Fruit fly (Drosophila melanogaster): ENCODE measurements around the gene CG4259.

Gene CG4259

DNA sequence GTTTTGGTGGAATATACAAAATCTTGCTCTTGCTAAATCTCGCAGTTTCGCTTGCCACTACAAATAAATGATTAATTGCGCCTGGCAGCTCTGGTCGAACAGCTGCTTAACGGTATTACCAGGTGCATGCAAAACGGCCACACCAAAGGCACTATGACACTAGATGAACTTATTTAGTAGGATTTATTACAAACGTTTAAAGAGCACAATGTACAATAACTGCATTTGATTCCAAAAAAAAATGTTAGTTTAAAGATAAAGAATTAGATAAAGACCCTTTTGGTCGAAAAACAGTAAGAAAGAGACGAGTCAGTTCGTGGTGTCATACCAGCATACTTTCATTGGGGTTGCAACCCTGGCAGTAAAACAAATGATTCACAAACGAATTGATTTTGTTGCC, 18.2 kb upstream of the CG4259 start, which contains the start of the genes CG11723 and Tbcd (continued):
- no peak for TF ChIP-seq pita (GFP tag; optimal IDR thresholded peaks at IDR 0.05)
- peak; percentile 84 for TF ChIP-seq jumu (GFP tag; optimal IDR thresholded peaks at IDR 0.05)
- peak; percentile 88 for TF ChIP-seq CG1602 (GFP tag; optimal IDR thresholded peaks at IDR 0.05)
- peak; percentile 68 for TF ChIP-seq CG6254 (GFP tag; optimal IDR thresholded peaks at IDR 0.05)
- TF ChIP-seq CG1792 (GFP tag; optimal IDR thresholded peaks at IDR 0.05): peak; percentile 76
- TF ChIP-seq CG2678 (tag; optimal IDR thresholded peaks at IDR 0.05): no peak
- TF ChIP-seq CG34224 (GFP tag; IDR thresholded peaks at IDR 0.05; ENCODE audit: partially characterized antibody): peak; percentile 66
- TF ChIP-seq org-1 (GFP tag; optimal IDR thresholded peaks at IDR 0.05): peak; percentile 68
- TF ChIP-seq nerfin-1 (tag; optimal IDR thresholded peaks at IDR 0.05): peak; percentile 77
- peak; percentile 83 for TF ChIP-seq CG17912 (GFP tag; optimal IDR thresholded peaks at IDR 0.05)
- TF ChIP-seq CG18011 (GFP tag; optimal IDR thresholded peaks at IDR 0.05): peak; percentile 84
- no peak for TF ChIP-seq gsb-n (tag; optimal IDR thresholded peaks at IDR 0.05)
- peak; percentile 81 for TF ChIP-seq ssp (GFP tag; IDR thresholded peaks at IDR 0.05)
- peak; percentile 68 for TF ChIP-seq CG6854 (GFP tag; optimal IDR thresholded peaks at IDR 0.05)
- no peak for TF ChIP-seq eve (GFP tag; optimal IDR thresholded peaks at IDR 0.05)
- no peak for TF ChIP-seq prd (optimal IDR thresholded peaks at IDR 0.05)
- peak; percentile 94 for TF ChIP-seq prd (GFP tag; IDR thresholded peaks at IDR 0.05)
- peak; percentile 84 for TF ChIP-seq wdn (GFP tag; IDR thresholded peaks at IDR 0.05)
- peak; percentile 88 for TF ChIP-seq CG8944 (GFP tag; optimal IDR thresholded peaks at IDR 0.05)
- no peak for TF ChIP-seq Eip74EF (GFP tag; optimal IDR thresholded peaks at IDR 0.05)
- peak; percentile 86 for TF ChIP-seq Oaz (GFP tag; IDR thresholded peaks at IDR 0.05)
- 0 out of 2 replicates have a peak, but pooled peaks have one; percentile 13 for TF ChIP-seq nerfin-2 (GFP tag; IDR thresholded peaks at IDR 0.05; ENCODE audit: partially characterized antibody)
- TF ChIP-seq CG15073 (GFP tag; optimal IDR thresholded peaks at IDR 0.05): no peak
- TF ChIP-seq seq (GFP tag; IDR thresholded peaks at IDR 0.05): peak; percentile 85
- peak; percentile 83 for TF ChIP-seq Atf3 (GFP tag; optimal IDR thresholded peaks at IDR 0.05)
- no peak for TF ChIP-seq CG3407 (GFP tag; optimal IDR thresholded peaks at IDR 0.05)
- TF ChIP-seq tio (GFP tag; optimal IDR thresholded peaks at IDR 0.05): no peak
- no peak for TF ChIP-seq nau (GFP tag; optimal IDR thresholded peaks at IDR 0.05)
- TF ChIP-seq bab2 (GFP tag; optimal IDR thresholded peaks at IDR 0.05): peak; percentile 92
- peak; percentile 89 for TF ChIP-seq Abd-B (GFP tag; optimal IDR thresholded peaks at IDR 0.05)
- TF ChIP-seq Sin3A (optimal IDR thresholded peaks at IDR 0.05): peak; percentile 81
- peak; percentile 42; the same call in 1 of the 3 replicates for TF ChIP-seq CG6791 (GFP tag; IDR thresholded peaks at IDR 0.05; ENCODE audit: partially characterized antibody)
- TF ChIP-seq Rx (GFP tag; IDR thresholded peaks at IDR 0.05): peak; percentile 86
- peak; percentile 42; the same call in 1 of the 2 replicates for TF ChIP-seq hbn (GFP tag; IDR thresholded peaks at IDR 0.05; ENCODE audit: partially characterized antibody)
- TF ChIP-seq h (optimal IDR thresholded peaks at IDR 0.05): no peak
- peak; percentile 29; the same call in 1 of the 3 replicates for TF ChIP-seq Doc3 (GFP tag; IDR thresholded peaks at IDR 0.05; ENCODE audit: partially characterized antibody)
- TF ChIP-seq CG8359 (GFP tag; optimal IDR thresholded peaks at IDR 0.05; ENCODE audit: borderline replicate concordance): peak; percentile 48
- TF ChIP-seq slou (GFP tag; optimal IDR thresholded peaks at IDR 0.05): peak; percentile 48

DNA sequence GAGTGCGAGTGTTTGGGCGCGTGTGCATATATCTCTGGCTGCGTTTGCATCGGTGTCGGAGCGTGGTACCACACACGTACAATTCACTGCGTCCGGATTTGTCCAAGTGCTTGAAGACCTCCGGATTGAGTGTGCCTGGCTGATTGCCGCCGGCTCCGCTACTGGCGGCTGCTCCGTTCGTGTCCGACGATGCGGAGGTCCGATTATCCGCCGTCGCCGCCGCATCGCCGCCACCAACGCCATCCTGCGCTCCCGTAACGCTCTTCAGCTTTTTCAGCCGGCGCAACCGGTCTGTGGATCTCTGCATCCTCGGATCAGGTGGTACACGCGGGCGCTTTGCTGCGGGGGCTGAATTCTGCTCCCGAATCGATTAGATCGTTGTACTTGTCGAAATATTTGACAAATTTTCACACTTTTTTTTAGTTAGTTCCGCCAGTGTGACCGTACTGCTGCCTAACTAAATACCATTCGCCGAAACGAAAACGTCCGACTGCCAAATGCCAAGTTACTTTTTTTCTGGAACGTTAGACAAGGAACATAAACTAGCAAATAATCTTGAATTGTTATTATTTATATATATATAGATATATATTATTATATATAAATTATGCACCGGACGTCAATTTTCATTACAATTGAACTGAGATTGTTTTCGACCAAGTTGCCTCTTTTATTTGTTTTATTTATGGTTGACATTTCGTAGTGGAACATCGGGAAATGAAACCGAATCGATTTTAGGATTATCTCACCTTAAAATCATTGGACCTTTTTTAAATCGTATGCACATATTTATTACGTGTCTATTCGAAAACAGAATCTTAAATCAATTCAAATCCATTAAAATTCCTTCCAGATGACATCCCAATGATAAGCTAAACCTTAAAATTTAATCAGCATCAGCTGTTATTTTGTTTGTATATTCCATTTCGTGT, 16.0 kb upstream of the CG4259 start, which contains the start of gene tho2:
TSS of gene tho2 (minus strand) at position 463 of the 932 bp plus-strand sequence.
- TF ChIP-seq CG11398 (GFP tag; optimal IDR thresholded peaks at IDR 0.05) (no peak), CG7357 (GFP tag; IDR thresholded peaks at IDR 0.05) (0 out of 3 replicates have a peak, but pooled peaks have one; percentile 27), lola (GFP tag; optimal IDR thresholded peaks at IDR 0.05) (no peak), Hr78 (GFP tag; optimal IDR thresholded peaks at IDR 0.05) (no peak), CG6654 (GFP tag; optimal IDR thresholded peaks at IDR 0.05) (no peak), stwl (tag; optimal IDR thresholded peaks at IDR 0.05) (peak; percentile 59), z (GFP tag; IDR thresholded peaks at IDR 0.05) (no peak), Optix (GFP tag; IDR thresholded peaks at IDR 0.05) (no peak), so (GFP tag; IDR thresholded peaks at IDR 0.05) (no peak), CG16863 (GFP tag; optimal IDR thresholded peaks at IDR 0.05) (no peak), toy (GFP tag; IDR thresholded peaks at IDR 0.05) (no peak), Mrtf (GFP tag; IDR thresholded peaks at IDR 0.05) (no peak), danr (GFP tag; IDR thresholded peaks at IDR 0.05) (no peak)
